Fruit fly (Drosophila melanogaster): ENCODE results near the gene Dref.

Dref gene

dm6 chr2L:9919949-9920348 lies 47.1 kb downstream of the Dref start, which contains the start of gene CG4594:
TSS of gene CG4594 (plus strand) at chr2L:9920160.
- TF ChIP-seq exex (tag; optimal IDR thresholded peaks at IDR 0.05) (peak; percentile 22), Dref (GFP tag; IDR thresholded peaks at IDR 0.05) (peak; percentile 66), CG6791 (GFP tag; IDR thresholded peaks at IDR 0.05; ENCODE audit: partially characterized antibody) (peak; percentile 15; the same call in 2 of the 3 replicates), E2f2 (GFP tag; IDR thresholded peaks at IDR 0.05) (peak; percentile 80), tna (GFP tag; IDR thresholded peaks at IDR 0.05; ENCODE audit: partially characterized antibody) (peak; percentile 16; the same call in 1 of the 2 replicates), Dp (GFP tag; optimal IDR thresholded peaks at IDR 0.05) (peak; percentile 69), CG11560 (tag; IDR thresholded peaks at IDR 0.05) (peak; percentile 92), nerfin-2 (GFP tag; IDR thresholded peaks at IDR 0.05; ENCODE audit: partially characterized antibody) (peak; percentile 41; the same call in 1 of the 2 replicates), pzg (GFP tag; optimal IDR thresholded peaks at IDR 0.05) (peak; percentile 17), CG30020 (tag; optimal IDR thresholded peaks at IDR 0.05) (no peak), CG7963 (GFP tag; IDR thresholded peaks at IDR 0.05; ENCODE audit: partially characterized antibody) (peak; percentile 13; the same call in 2 of the 3 replicates), CG15011 (GFP tag; optimal IDR thresholded peaks at IDR 0.05) (no peak), CG14860 (GFP tag; IDR thresholded peaks at IDR 0.05; ENCODE audit: partially characterized antibody) (0 out of 3 replicates have a peak, but pooled peaks have one; percentile 12), fd3F (GFP tag; optimal IDR thresholded peaks at IDR 0.05) (no peak), Scr (GFP tag; IDR thresholded peaks at IDR 0.05; ENCODE audit: partially characterized antibody) (0 out of 2 replicates have a peak, but pooled peaks have one; percentile 32), HLH4C (GFP tag; IDR thresholded peaks at IDR 0.05; ENCODE audit: partially characterized antibody) (peak; percentile 23; the same call in 1 of the 3 replicates), CG2116 (GFP tag; optimal IDR thresholded peaks at IDR 0.05) (peak; percentile 3), MBD-R2 (GFP tag; IDR thresholded peaks at IDR 0.05) (0 out of 2 replicates have a peak, but pooled peaks have one; percentile 8), CG34224 (GFP tag; IDR thresholded peaks at IDR 0.05; ENCODE audit: partially characterized antibody) (0 out of 3 replicates have a peak, but pooled peaks have one; percentile 28), CG6254 (GFP tag; optimal IDR thresholded peaks at IDR 0.05) (no peak), gsb-n (tag; optimal IDR thresholded peaks at IDR 0.05) (no peak), crp (GFP tag; optimal IDR thresholded peaks at IDR 0.05) (peak in 1 of 2 experiments; percentile 71)

dm6 chr2L:9919218-9919617 lies 47.8 kb downstream of the Dref start:
- TF ChIP-seq kni (GFP tag; optimal IDR thresholded peaks at IDR 0.05) = no peak
- 0 out of 3 replicates have a peak, but pooled peaks have one; percentile 37 for TF ChIP-seq jigr1 (GFP tag; IDR thresholded peaks at IDR 0.05)
- no peak for TF ChIP-seq crol (GFP tag; IDR thresholded peaks at IDR 0.05)
- no peak for TF ChIP-seq CG32772 (GFP tag; IDR thresholded peaks at IDR 0.05)
- TF ChIP-seq bbx (GFP tag; IDR thresholded peaks at IDR 0.05; ENCODE audit: partially characterized antibody) = 0 out of 2 replicates have a peak, but pooled peaks have one; percentile 26
- TF ChIP-seq Nf-YB (GFP tag; optimal IDR thresholded peaks at IDR 0.05) = no peak
- peak; percentile 46; the same call in 1 of the 3 replicates for TF ChIP-seq Opbp (GFP tag; IDR thresholded peaks at IDR 0.05; ENCODE audit: partially characterized antibody)
- peak; percentile 56 for TF ChIP-seq Med (GFP tag)
- no peak for TF ChIP-seq crp (GFP tag; optimal IDR thresholded peaks at IDR 0.05)
- peak; percentile 26; the same call in 1 of the 2 replicates for TF ChIP-seq gsb (GFP tag; IDR thresholded peaks at IDR 0.05)
- TF ChIP-seq fd3F (GFP tag; optimal IDR thresholded peaks at IDR 0.05) = no peak
- TF ChIP-seq dysf (GFP tag; IDR thresholded peaks at IDR 0.05) = no peak
- no peak for TF ChIP-seq Trl (optimal IDR thresholded peaks at IDR 0.05)
- no peak for TF ChIP-seq Trl (GFP tag; optimal IDR thresholded peaks at IDR 0.05)
- peak; percentile 67 for TF ChIP-seq Ets65A (GFP tag)
- TF ChIP-seq tio (GFP tag; optimal IDR thresholded peaks at IDR 0.05) = no peak
- no peak for TF ChIP-seq Doc3 (GFP tag; IDR thresholded peaks at IDR 0.05; ENCODE audit: partially characterized antibody)
- TF ChIP-seq CG4854 (GFP tag; optimal IDR thresholded peaks at IDR 0.05) = no peak
- no peak for TF ChIP-seq CG6854 (GFP tag; optimal IDR thresholded peaks at IDR 0.05)

Data from whole organism, embryonic.